Worm (Caenorhabditis elegans): Measurements from ENCODE around the gene T26E4.2.

ce11 chrV:15821398-15821797 lies 40.2 kb downstream of the T26E4.2 start, which contains the start of gene srbc-49:
- TF ChIP-seq nhr-11 (tag; optimal IDR thresholded peaks at IDR 0.05) (no peak), R02D3.7 (tag; optimal IDR thresholded peaks at IDR 0.05) (no peak), ama-1 (optimal IDR thresholded peaks at IDR 0.05) (no peak), lin-39 (tag; optimal IDR thresholded peaks at IDR 0.05) (no peak), fos-1 (tag; optimal IDR thresholded peaks at IDR 0.05) (no peak), nhr-10 (tag; optimal IDR thresholded peaks at IDR 0.05) (no peak), unc-62 (GFP tag; optimal IDR thresholded peaks at IDR 0.05) (no peak), Y55F3AM.14 (GFP tag; optimal IDR thresholded peaks at IDR 0.05) (no peak)

Measured in whole organism, L2 larva.